Fruit fly (Drosophila melanogaster) whole organism, embryonic: ENCODE data around the gene Root.
A peak's percentile ranks its signal among the peaks of the same experiment; 100 is the strongest.

Source experiments
- B-H1 ChIP-seq: fragments of 200-800 bp; sonication (Bioruptor generic); IDR thresholded peaks from 3 replicates; pipeline ENCODE4 v1.3.6; 2022; ENCODE audit warnings: missing biosample characterization, missing genetic modification characterization
- CG11560 ChIP-seq: fragments of 200-800 bp; sonication (Bioruptor generic); IDR thresholded peaks from 3 replicates; pipeline ENCODE4 v1.3.6; 2022; ENCODE audit warnings: missing biosample characterization, missing genetic modification characterization
- CG11696 ChIP-seq: fragments of 200-800 bp; sonication (Bioruptor generic); IDR thresholded peaks from 2 replicates; pipeline ENCODE4 v1.3.6; 2022; ENCODE audit warnings: missing biosample characterization, missing genetic modification characterization
- CG15073 ChIP-seq: fragments of 200-800 bp; sonication (Bioruptor generic); optimal IDR thresholded peaks from 2 replicates; lab custom pipeline; 2016; ENCODE audit warnings: missing biosample characterization, missing genetic modification characterization
- CG15514 ChIP-seq: fragments of 200-800 bp; sonication (Bioruptor generic); optimal IDR thresholded peaks from 3 replicates; lab custom pipeline; 2017; ENCODE audit warnings: missing biosample characterization, missing genetic modification characterization, mild to moderate bottlenecking, moderate library complexity, missing genetic modification reagents
- CG16779 ChIP-seq: fragments of 200-800 bp; sonication (Bioruptor generic); IDR thresholded peaks from 2 replicates; pipeline ENCODE4 v1.3.6; 2022; ENCODE audit warnings: missing biosample characterization, missing genetic modification characterization
- CG17359 ChIP-seq: fragments of 200-800 bp; sonication (Bioruptor generic); optimal IDR thresholded peaks from 3 replicates; lab custom pipeline; 2018; ENCODE audit warnings: missing biosample characterization, mild to moderate bottlenecking, missing genetic modification characterization, moderate library complexity
- CG18262 ChIP-seq: fragments of 200-800 bp; optimal IDR thresholded peaks from 3 replicates; lab custom pipeline; 2019; ENCODE audit warnings: missing biosample characterization, mild to moderate bottlenecking, missing genetic modification characterization, moderate library complexity
- CG31388 ChIP-seq: fragments of 200-800 bp; sonication (Bioruptor generic); optimal IDR thresholded peaks from 2 replicates; lab custom pipeline; 2016; ENCODE audit warnings: missing biosample characterization, missing genetic modification characterization
- CG32532 ChIP-seq: fragments of 200-800 bp; sonication (Bioruptor generic); IDR thresholded peaks from 2 replicates; pipeline ENCODE4 v1.3.6; 2022; ENCODE audit warnings: missing biosample characterization, missing genetic modification characterization
- CG3407 ChIP-seq: fragments of 200-800 bp; sonication (Bioruptor generic); optimal IDR thresholded peaks from 2 replicates; lab custom pipeline; 2018; ENCODE audit warnings: missing biosample characterization, mild to moderate bottlenecking, missing genetic modification characterization
- CG43689 ChIP-seq: fragments of 200-800 bp; sonication (Bioruptor generic); IDR thresholded peaks from 2 replicates; pipeline ENCODE4 v1.3.6; 2022; ENCODE audit warnings: missing biosample characterization, missing genetic modification characterization
- CG4707 ChIP-seq: fragments of 200-800 bp; sonication (Bioruptor generic); optimal IDR thresholded peaks from 2 replicates; lab custom pipeline; 2018; ENCODE audit warnings: missing biosample characterization, mild to moderate bottlenecking, missing genetic modification characterization, moderate library complexity
- CG5245 ChIP-seq: fragments of 200-800 bp; sonication (Bioruptor generic); optimal IDR thresholded peaks from 3 replicates; lab custom pipeline; 2016; ENCODE audit warnings: missing biosample characterization, missing genetic modification characterization
- CG6272 ChIP-seq: fragments of 200-800 bp; sonication (Bioruptor generic); IDR thresholded peaks from 2 replicates; pipeline ENCODE4 v1.3.6; 2022; ENCODE audit warnings: missing biosample characterization, missing genetic modification characterization
- CG6854 ChIP-seq: fragments of 200-800 bp; sonication (Bioruptor generic); optimal IDR thresholded peaks from 3 replicates; lab custom pipeline; 2017; ENCODE audit warnings: missing biosample characterization, mild to moderate bottlenecking, missing genetic modification characterization
- CG7357 ChIP-seq: fragments of 200-800 bp; sonication (Bioruptor generic); IDR thresholded peaks from 3 replicates; pipeline ENCODE4 v1.3.6; 2022; ENCODE audit warnings: missing biosample characterization, missing genetic modification characterization
- CG7745 ChIP-seq: fragments of 200-800 bp; sonication (Bioruptor generic); optimal IDR thresholded peaks from 2 replicates; lab custom pipeline; 2018; ENCODE audit warnings: missing biosample characterization, mild to moderate bottlenecking, missing genetic modification characterization, moderate library complexity
- CG9609 ChIP-seq: fragments of 200-800 bp; sonication (Bioruptor generic); optimal IDR thresholded peaks from 3 replicates; lab custom pipeline; 2016; ENCODE audit warnings: missing biosample characterization, missing genetic modification characterization
- CG9727 ChIP-seq: fragments of 200-800 bp; sonication (Bioruptor generic); optimal IDR thresholded peaks from 3 replicates; lab custom pipeline; 2017; ENCODE audit warnings: missing biosample characterization, mild to moderate bottlenecking, missing genetic modification characterization
- Dbx ChIP-seq: fragments of 200-800 bp; sonication (Bioruptor generic); IDR thresholded peaks from 3 replicates; pipeline ENCODE4 v1.3.6; 2022; ENCODE audit warnings: missing biosample characterization, missing genetic modification characterization
- Fer1 ChIP-seq: fragments of 200-800 bp; sonication (Bioruptor generic); optimal IDR thresholded peaks from 2 replicates; lab custom pipeline; 2017; ENCODE audit warnings: missing biosample characterization, mild to moderate bottlenecking, missing genetic modification characterization
- HLH3B ChIP-seq: fragments of 200-800 bp; sonication (Bioruptor generic); IDR thresholded peaks from 2 replicates; pipeline ENCODE4 v1.3.6; 2022; ENCODE audit warnings: missing biosample characterization, missing genetic modification characterization
- HLHmδ ChIP-seq: fragments of 200-800 bp; sonication (Bioruptor generic); optimal IDR thresholded peaks from 2 replicates; lab custom pipeline; 2018; ENCODE audit warnings: missing biosample characterization, mild to moderate bottlenecking, missing genetic modification characterization, moderate library complexity
- Hr78 ChIP-seq, 2 experiments: fragments of 200-800 bp in 1 of 2; fragments of >200 bp in 1 of 2; sonication (Bioruptor generic) in 1 of 2; optimal IDR thresholded peaks; 2 replicates each; lab custom pipeline; 2017 to 2019; ENCODE audit warnings: missing biosample characterization in 2 of 2, missing genetic modification characterization in 2 of 2, mild to moderate bottlenecking in 1 of 2, moderate library complexity in 1 of 2
- MESR4 ChIP-seq: fragments of 200-800 bp; sonication (Bioruptor generic); optimal IDR thresholded peaks from 2 replicates; lab custom pipeline; 2018; ENCODE audit warnings: missing biosample characterization, mild to moderate bottlenecking, missing genetic modification characterization, moderate library complexity
- Nf-YA ChIP-seq: fragments of 200-800 bp; sonication (Bioruptor generic); IDR thresholded peaks from 2 replicates; pipeline ENCODE4 v1.3.6; 2022; ENCODE audit warnings: missing biosample characterization, missing genetic modification characterization
- Nf-YC ChIP-seq: fragments of 200-800 bp; optimal IDR thresholded peaks from 3 replicates; lab custom pipeline; 2019; ENCODE audit warnings: missing biosample characterization, mild to moderate bottlenecking, missing genetic modification characterization, moderate library complexity
- Rfx ChIP-seq: fragments of 200-800 bp; sonication (Bioruptor generic); IDR thresholded peaks from 2 replicates; pipeline ENCODE4 v1.3.6; 2022; ENCODE audit warnings: missing biosample characterization, missing genetic modification characterization
- Sry-δ ChIP-seq: fragments of 200-800 bp; sonication (Bioruptor generic); optimal IDR thresholded peaks from 2 replicates; lab custom pipeline; 2016; ENCODE audit warnings: missing biosample characterization, missing genetic modification characterization
- Stat92E ChIP-seq, 3 experiments: fragments of >200 bp in 2 of 3; fragments of 200-800 bp in 1 of 3; sonication (Bioruptor generic) in 1 of 3; optimal IDR thresholded peaks; 2 replicates each; lab custom pipeline; 2017 to 2019; ENCODE audit warnings: missing biosample characterization in 3 of 3, missing genetic modification characterization in 3 of 3, mild to moderate bottlenecking in 1 of 3, moderate library complexity in 1 of 3
- Tbp ChIP-seq: fragments of >200 bp; optimal IDR thresholded peaks from 2 replicates; lab custom pipeline; 2018; ENCODE audit warnings: missing biosample characterization, missing genetic modification characterization
- Vsx1 ChIP-seq: fragments of 200-800 bp; sonication (Bioruptor generic); optimal IDR thresholded peaks from 2 replicates; lab custom pipeline; 2017; ENCODE audit warnings: missing biosample characterization, mild to moderate bottlenecking, missing genetic modification characterization, missing genetic modification reagents
- Xbp1 ChIP-seq: fragments of 200-800 bp; sonication (Bioruptor generic); optimal IDR thresholded peaks from 3 replicates; lab custom pipeline; 2016; ENCODE audit warnings: missing biosample characterization, mild to moderate bottlenecking, missing genetic modification characterization
- abd-A ChIP-seq: fragments of 200-800 bp; sonication (Bioruptor generic); optimal IDR thresholded peaks from 3 replicates; lab custom pipeline; 2019; ENCODE audit warnings: missing biosample characterization, mild to moderate bottlenecking, missing genetic modification characterization, moderate library complexity
- bbx ChIP-seq: fragments of 200-800 bp; sonication (Bioruptor generic); IDR thresholded peaks from 2 replicates; pipeline ENCODE4 v1.3.6; 2022; ENCODE audit warnings: missing biosample characterization, missing genetic modification characterization; ENCODE audit not compliant: partially characterized antibody
- chinmo ChIP-seq: fragments of 200-800 bp; sonication (Bioruptor generic); IDR thresholded peaks from 4 replicates; pipeline ENCODE4 v1.3.6; 2022; ENCODE audit warnings: missing biosample characterization, missing genetic modification characterization; ENCODE audit not compliant: partially characterized antibody
- fd64A ChIP-seq: fragments of 200-800 bp; sonication (Bioruptor generic); optimal IDR thresholded peaks from 3 replicates; lab custom pipeline; 2018; ENCODE audit warnings: missing biosample characterization, mild to moderate bottlenecking, missing genetic modification characterization
- fru ChIP-seq: fragments of >200 bp; optimal IDR thresholded peaks from 2 replicates; lab custom pipeline; 2017
- her ChIP-seq: fragments of 200-800 bp; sonication (Bioruptor generic); optimal IDR thresholded peaks from 2 replicates; lab custom pipeline; 2016; ENCODE audit warnings: missing biosample characterization, missing genetic modification characterization
- inv ChIP-seq: fragments of 200-800 bp; sonication (Bioruptor generic); IDR thresholded peaks from 2 replicates; pipeline ENCODE4 v1.3.6; 2022; ENCODE audit warnings: missing biosample characterization, missing genetic modification characterization; ENCODE audit not compliant: partially characterized antibody
- jigr1 ChIP-seq: fragments of 200-800 bp; sonication (Bioruptor generic); IDR thresholded peaks from 3 replicates; pipeline ENCODE4 v1.3.6; 2022; ENCODE audit warnings: missing biosample characterization, missing genetic modification characterization
- lab ChIP-seq: fragments of 200-800 bp; sonication (Bioruptor generic); optimal IDR thresholded peaks from 3 replicates; lab custom pipeline; 2017; ENCODE audit warnings: missing biosample characterization, missing genetic modification characterization, mild to moderate bottlenecking, moderate library complexity, missing genetic modification reagents
- luna ChIP-seq: fragments of 200-800 bp; sonication (Bioruptor generic); optimal IDR thresholded peaks from 2 replicates; lab custom pipeline; 2016; ENCODE audit warnings: missing biosample characterization, missing genetic modification characterization
- ro ChIP-seq: fragments of 200-800 bp; sonication (Bioruptor generic); IDR thresholded peaks from 2 replicates; pipeline ENCODE4 v1.3.6; 2022; ENCODE audit warnings: missing biosample characterization, missing genetic modification characterization
- so ChIP-seq: fragments of 200-800 bp; sonication (Bioruptor generic); IDR thresholded peaks from 3 replicates; pipeline ENCODE4 v1.3.6; 2022; ENCODE audit warnings: missing biosample characterization, missing genetic modification characterization
- tll ChIP-seq, 2 experiments: fragments of 200-800 bp in 1 of 2; fragments of >200 bp in 1 of 2; sonication (Bioruptor generic) in 1 of 2; optimal IDR thresholded peaks; 2 replicates each; lab custom pipeline; 2017 to 2019; ENCODE audit warnings: missing biosample characterization in 2 of 2, missing genetic modification characterization in 2 of 2, mild to moderate bottlenecking in 1 of 2, moderate library complexity in 1 of 2
- unpg ChIP-seq: fragments of 200-800 bp; sonication (Bioruptor generic); optimal IDR thresholded peaks from 3 replicates; lab custom pipeline; 2018; ENCODE audit warnings: missing biosample characterization, mild to moderate bottlenecking, missing genetic modification characterization, moderate library complexity
- yki ChIP-seq: fragments of >200 bp; optimal IDR thresholded peaks from 3 replicates; lab custom pipeline; 2018
- zfh1 ChIP-seq: fragments of 200-800 bp; sonication (Bioruptor generic); IDR thresholded peaks from 3 replicates; pipeline ENCODE4 v1.3.6; 2022; ENCODE audit warnings: missing biosample characterization, missing genetic modification characterization

Root gene

DNA sequence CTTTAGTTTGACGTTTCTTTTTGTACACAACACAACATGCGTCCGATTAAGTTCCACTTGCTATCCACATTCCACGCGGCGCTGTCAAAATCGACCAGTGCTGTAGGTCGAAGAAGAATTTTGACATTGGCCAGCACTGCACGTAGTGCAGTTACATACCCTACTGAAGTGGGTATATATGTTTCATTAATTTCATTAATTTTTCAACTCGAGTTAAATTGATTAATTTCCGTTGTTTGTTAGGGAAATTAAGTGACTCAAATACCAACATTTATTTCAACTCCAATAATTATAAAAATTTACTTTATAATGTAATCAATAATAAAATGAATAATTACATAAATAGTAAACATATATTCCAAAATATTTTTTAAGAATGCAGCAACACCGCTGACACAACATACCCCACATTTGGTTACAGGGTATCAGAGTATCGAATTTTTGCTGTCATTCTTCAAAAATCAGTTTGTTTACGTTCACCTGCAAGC is 4.1 kb upstream of the Root start, which contains the start of the genes eIF4EHP and CG18428 (continued):
- TF ChIP-seq MESR4 (GFP tag; lab: Kevin White, UChicago) (peak; percentile 64), CG32532 (GFP tag; lab: Robert Waterston, UW) (no peak), CG6854 (GFP tag; lab: Kevin White, UChicago) (peak; percentile 99), jigr1 (no peak; the same call in 2 of the 3 replicates), abd-A (tag; lab: Kevin White, UChicago) (peak; percentile 98), tll (GFP tag; optimal IDR thresholded peaks at IDR 0.05; lab: Kevin White, UChicago) (peak in 1 of 2 experiments; percentile 55), luna (GFP tag; lab: Kevin White, UChicago) (peak; percentile 57), CG6272 (GFP tag; lab: Robert Waterston, UW) (peak; percentile 98), CG3407 (GFP tag; lab: Kevin White, UChicago) (peak; percentile 95), bbx (no peak), CG15073 (GFP tag; lab: Kevin White, UChicago) (peak; percentile 86), fd64A (peak; percentile 90), Dbx (GFP tag; lab: Robert Waterston, UW) (no peak), CG7357 (GFP tag; lab: Robert Waterston, UW) (peak; percentile 98), CG4707 (GFP tag; lab: Kevin White, UChicago) (peak; percentile 97), inv (GFP tag; lab: Robert Waterston, UW) (no peak), CG15514 (GFP tag; lab: Kevin White, UChicago) (peak; percentile 95), her (GFP tag; lab: Kevin White, UChicago) (peak; percentile 75), B-H1 (GFP tag; lab: Robert Waterston, UW) (no peak; the same call in 2 of the 3 replicates), yki (lab: Kevin White, UChicago) (no peak), CG11696 (GFP tag; lab: Robert Waterston, UW) (peak; percentile 94), fru (lab: Kevin White, UChicago) (no peak), zfh1 (GFP tag; lab: Robert Waterston, UW) (no peak; the same call in 2 of the 3 replicates), CG16779 (GFP tag; lab: Robert Waterston, UW) (no peak), Rfx (no peak), Tbp (GFP tag; lab: Kevin White, UChicago) (no peak), Fer1 (GFP tag; lab: Kevin White, UChicago) (peak; percentile 100), Vsx1 (GFP tag; lab: Kevin White, UChicago) (peak; percentile 94), HLH3B (no peak), CG5245 (GFP tag; lab: Kevin White, UChicago) (peak; percentile 96), Sry-δ (GFP tag; lab: Kevin White, UChicago) (peak; percentile 47), HLHmδ (GFP tag; lab: Kevin White, UChicago) (peak; percentile 80), CG31388 (peak; percentile 95), Xbp1 (peak; percentile 99), Nf-YC (tag; lab: Kevin White, UChicago) (peak; percentile 95), CG43689 (GFP tag; lab: Robert Waterston, UW) (no peak; the same call in none of the 2 replicates), lab (GFP tag; lab: Kevin White, UChicago) (peak; percentile 100), ro (GFP tag; lab: Robert Waterston, UW) (no peak), unpg (peak; percentile 99), chinmo (GFP tag; lab: Robert Waterston, UW) (no peak), so (GFP tag; lab: Robert Waterston, UW) (no peak), Stat92E (GFP tag; optimal IDR thresholded peaks at IDR 0.05; lab: Kevin White, UChicago) (peak in 1 of 3 experiments; percentile 98), CG17359 (tag; lab: Kevin White, UChicago) (peak; percentile 99), CG9609 (GFP tag; lab: Kevin White, UChicago) (peak; percentile 73), Nf-YA (GFP tag; lab: Robert Waterston, UW) (no peak; the same call in 1 of the 2 replicates), CG11560 (tag; lab: Robert Waterston, UW) (no peak; the same call in 1 of the 3 replicates), Hr78 (GFP tag; optimal IDR thresholded peaks at IDR 0.05; lab: Kevin White, UChicago) (peak in 1 of 2 experiments; percentile 96), CG7745 (tag; lab: Kevin White, UChicago) (peak; percentile 86), CG9727 (GFP tag; lab: Kevin White, UChicago) (peak; percentile 100), CG18262 (tag; lab: Kevin White, UChicago) (peak; percentile 99)
